Worm (Caenorhabditis elegans): Measurements from ENCODE around the gene ZK930.2.

ZK930.2 gene

ce11 chrII:11905023-11905422, 11.8 kb upstream of the ZK930.2 start:
- TF ChIP-seq unc-130 (GFP tag; optimal IDR thresholded peaks at IDR 0.05) (no peak), unc-62 (GFP tag; optimal IDR thresholded peaks at IDR 0.05 in 1 of 2) (peak in 1 of 2 experiments; percentile 59), unc-62 (tag; optimal IDR thresholded peaks at IDR 0.05) (no peak)

ce11 chrII:11902203-11902602, 9.0 kb upstream of the ZK930.2 start:
- TF ChIP-seq lin-1 (GFP tag; IDR thresholded peaks at IDR 0.05) (no peak), ceh-44 (GFP tag; IDR thresholded peaks at IDR 0.05) (no peak), hif-1 (tag; optimal IDR thresholded peaks at IDR 0.05) (no peak), spr-1 (tag; optimal IDR thresholded peaks at IDR 0.05) (no peak), dve-1 (tag; optimal IDR thresholded peaks at IDR 0.05; ENCODE audit: insufficient read depth) (no peak), nhr-76 (tag; optimal IDR thresholded peaks at IDR 0.05) (no peak)

- TF ChIP-seq nhr-6 (tag; optimal IDR thresholded peaks at IDR 0.05) (no peak), fos-1 (tag; optimal IDR thresholded peaks at IDR 0.05) (no peak), hlh-11 (tag; optimal IDR thresholded peaks at IDR 0.05) (no peak), zfp-3 (GFP tag; conservative IDR thresholded peaks at IDR 0.05) (no peak), dmd-6 (GFP tag; IDR thresholded peaks at IDR 0.05) (no peak), ZK546.5 (tag; optimal IDR thresholded peaks at IDR 0.05) (no peak), pha-4 (GFP tag; IDR thresholded peaks at IDR 0.05) (no peak), pha-4 (tag; optimal IDR thresholded peaks at IDR 0.05) (no peak), F37D6.2 (tag; optimal IDR thresholded peaks at IDR 0.05) (no peak), hmg-1.1 (GFP tag; IDR thresholded peaks at IDR 0.05) (no peak), ceh-20 (GFP tag; IDR thresholded peaks at IDR 0.05) (no peak), dve-1 (tag; optimal IDR thresholded peaks at IDR 0.05; ENCODE audit: insufficient read depth) (no peak), madf-5 (GFP tag; IDR thresholded peaks at IDR 0.05) (no peak), nhr-237 (tag; optimal IDR thresholded peaks at IDR 0.05) (no peak)
These were observed 7.9 kb upstream of the ZK930.2 start, which contains the start of gene vab-23 for ce11 chrII:11901110-11901509. Gene vab-23 (minus strand): TSS chrII:11901210.

ce11 chrII:11899761-11900160, 6.5 kb upstream of the ZK930.2 start:
- TF ChIP-seq hlh-11 (tag; optimal IDR thresholded peaks at IDR 0.05) (no peak), ztf-7 (tag; optimal IDR thresholded peaks at IDR 0.05) (no peak), aha-1 (tag) (peak; percentile 89)

DNA sequence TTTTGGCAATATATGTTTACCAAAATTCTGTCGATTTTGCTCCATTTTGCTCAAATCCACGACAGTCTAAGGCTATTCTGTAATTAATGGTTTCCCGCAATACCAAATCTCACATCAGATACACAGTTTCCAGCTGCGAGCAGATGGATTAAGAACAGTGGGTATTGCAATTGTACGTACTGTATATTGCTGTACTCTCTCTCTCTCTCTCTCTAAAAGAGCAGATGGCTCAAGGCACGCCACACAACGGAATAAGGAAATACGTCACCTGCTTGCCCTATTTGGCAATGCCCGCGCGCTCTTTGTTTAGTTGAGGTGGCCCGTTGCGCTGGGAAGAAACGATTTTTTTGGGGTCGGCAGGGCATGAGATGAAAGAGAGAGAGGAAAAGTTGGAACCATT, 2.6 kb downstream of the ZK930.2 start:
- no peak for TF ChIP-seq ceh-44 (GFP tag; IDR thresholded peaks at IDR 0.05)
- no peak for TF ChIP-seq T26A8.4 (GFP tag; IDR thresholded peaks at IDR 0.05)
- TF ChIP-seq ctbp-1 (GFP tag; IDR thresholded peaks at IDR 0.05): no peak

DNA sequence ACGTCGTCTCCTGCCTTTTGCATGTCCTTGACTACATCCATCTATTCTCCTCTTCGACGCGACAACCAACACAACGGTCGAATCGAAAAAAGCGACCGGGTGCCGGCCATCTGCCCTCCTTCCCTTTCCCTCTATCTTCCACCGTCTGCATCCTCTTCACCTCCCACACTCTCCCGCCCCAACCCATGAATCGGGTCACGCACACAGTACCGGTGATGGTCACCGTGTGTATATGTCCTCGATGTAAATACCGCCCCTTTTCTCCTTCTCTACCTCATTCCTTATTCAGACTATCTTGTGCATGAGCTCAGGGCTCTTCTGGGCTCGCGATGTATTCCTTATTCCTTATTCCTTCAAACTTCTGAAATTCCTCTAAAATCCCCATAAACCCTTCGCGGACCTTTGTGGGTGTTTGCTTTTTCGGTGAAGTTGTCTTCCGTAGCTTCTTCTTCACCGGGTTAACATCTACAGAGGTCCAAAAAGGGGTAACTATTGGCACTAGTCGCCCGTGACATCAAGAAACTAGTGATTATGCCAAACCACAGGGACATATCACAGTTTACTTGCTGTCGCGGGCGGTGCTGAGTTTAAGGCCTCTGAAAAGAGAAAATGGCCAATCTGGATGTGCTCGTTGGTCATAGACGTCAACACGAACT, 3.7 kb downstream of the ZK930.2 start:
- TF ChIP-seq hlh-11 (tag; optimal IDR thresholded peaks at IDR 0.05): peak; percentile 3
- no peak for TF ChIP-seq lin-39 (tag; optimal IDR thresholded peaks at IDR 0.05)
- peak; percentile 71 for TF ChIP-seq mxl-3 (GFP tag; optimal IDR thresholded peaks at IDR 0.05)
- TF ChIP-seq lin-15B (tag; optimal IDR thresholded peaks at IDR 0.05): no peak
- no peak for TF ChIP-seq F37D6.2 (tag; optimal IDR thresholded peaks at IDR 0.05)
- TF ChIP-seq F49E8.2 (tag; optimal IDR thresholded peaks at IDR 0.05; ENCODE audit: borderline replicate concordance): no peak
- TF ChIP-seq hlh-30 (tag; optimal IDR thresholded peaks at IDR 0.05; ENCODE audit: insufficient read depth): peak; percentile 72
- TF ChIP-seq madf-9 (GFP tag; conservative IDR thresholded peaks at IDR 0.05): no peak
- peak; percentile 52 for TF ChIP-seq mep-1 (tag; optimal IDR thresholded peaks at IDR 0.05)
- no peak for TF ChIP-seq aha-1 (tag)
- TF ChIP-seq lin-38 (GFP tag; IDR thresholded peaks at IDR 0.05): no peak
- no peak for TF ChIP-seq dmd-9 (GFP tag; IDR thresholded peaks at IDR 0.05)
- TF ChIP-seq egl-43 (GFP tag; IDR thresholded peaks at IDR 0.05): no peak
- peak; percentile 39 for TF ChIP-seq nhr-28 (tag; optimal IDR thresholded peaks at IDR 0.05)
- TF ChIP-seq zip-11 (GFP tag; IDR thresholded peaks at IDR 0.05): no peak
- TF ChIP-seq T26A8.4 (GFP tag; IDR thresholded peaks at IDR 0.05): no peak
- TF ChIP-seq tag-97 (GFP tag; IDR thresholded peaks at IDR 0.05): no peak
- TF ChIP-seq zip-2 (tag; optimal IDR thresholded peaks at IDR 0.05): no peak
- peak; percentile 28 for TF ChIP-seq F10B5.3 (tag; optimal IDR thresholded peaks at IDR 0.05)
- TF ChIP-seq hmg-1.1 (GFP tag; IDR thresholded peaks at IDR 0.05): no peak
- TF ChIP-seq set-16 (GFP tag; IDR thresholded peaks at IDR 0.05): 0 out of 2 replicates have a peak, but pooled peaks have one; percentile 37

All from whole organism, L4 larva.